Worm (Caenorhabditis elegans) whole organism, L4 larva: ENCODE data around the gene metr-1.

Experiments used
- D1046.2 ChIP-seq: fragments of 200-800 bp; sonication (Bioruptor generic); IDR thresholded peaks from 2 replicates; pipeline ENCODE4 v1.3.6; 2022; ENCODE audit warnings: missing genetic modification characterization, missing compliant biosample characterization
- F26F4.8 ChIP-seq: fragments of 200-800 bp; sonication (Bioruptor generic); conservative IDR thresholded peaks from 2 replicates; pipeline ENCODE4 v1.3.6; 2022; ENCODE audit warnings: missing genetic modification characterization, missing compliant biosample characterization
- F37D6.2 ChIP-seq: sonication (generic microtip); optimal IDR thresholded peaks from 2 replicates; lab custom pipeline; 2016; ENCODE audit warnings: mild to moderate bottlenecking, missing genetic modification characterization, missing compliant biosample characterization
- F44E2.7 ChIP-seq: fragments of 200-800 bp; sonication (Bioruptor generic); IDR thresholded peaks from 2 replicates; pipeline ENCODE4 v2.1.2; 2022; ENCODE audit warnings: missing genetic modification characterization, missing compliant biosample characterization
- F49E8.2 ChIP-seq: sonication (generic microtip); optimal IDR thresholded peaks from 2 replicates; lab custom pipeline; 2016; ENCODE audit warnings: missing compliant biosample characterization, mild to moderate bottlenecking, missing genetic modification characterization, borderline replicate concordance
- Y105C5A.15 ChIP-seq: fragments of 200-800 bp; sonication (Bioruptor generic); IDR thresholded peaks from 2 replicates; pipeline ENCODE4 v1.3.6; 2022; ENCODE audit warnings: missing genetic modification characterization, missing compliant biosample characterization
- Y48G9A.11 ChIP-seq: fragments of 200-800 bp; sonication (Bioruptor generic); IDR thresholded peaks from 2 replicates; pipeline ENCODE4 v1.3.6; 2022; ENCODE audit warnings: missing genetic modification reagents, missing genetic modification characterization, missing compliant biosample characterization
- ZK337.2 ChIP-seq: fragments of 200-800 bp; sonication (Bioruptor generic); IDR thresholded peaks from 2 replicates; pipeline ENCODE4 v1.3.6; 2022; ENCODE audit warnings: missing genetic modification reagents, missing genetic modification characterization, missing compliant biosample characterization
- ama-1 ChIP-seq: fragments of 150-350 bp; optimal IDR thresholded peaks from 2 replicates; lab custom pipeline; 2014; ENCODE audit warnings: inconsistent platforms, mixed read lengths
- arid-1 ChIP-seq: fragments of 200-800 bp; sonication (Bioruptor generic); conservative IDR thresholded peaks from 2 replicates; pipeline ENCODE4 v1.3.6; 2022; ENCODE audit warnings: missing genetic modification reagents, missing genetic modification characterization, missing compliant biosample characterization
- ceh-62 ChIP-seq: sonication (generic microtip); optimal IDR thresholded peaks from 2 replicates; lab custom pipeline; 2017; ENCODE audit warnings: missing biosample characterization, missing genetic modification characterization
- daf-16 ChIP-seq, 3 experiments: sonication (generic microtip); optimal IDR thresholded peaks; 2 replicates each; lab custom pipeline; 2016 to 2017; ENCODE audit warnings: missing genetic modification characterization in 3 of 3, missing genetic modification reagents in 3 of 3, mild to moderate bottlenecking in 2 of 3, missing compliant biosample characterization in 2 of 3, missing biosample characterization in 1 of 3, moderate library complexity in 1 of 3
- dmd-9 ChIP-seq: fragments of 200-800 bp; sonication (Bioruptor generic); IDR thresholded peaks from 2 replicates; pipeline ENCODE4 v1.3.6; 2022; ENCODE audit warnings: missing genetic modification reagents, missing genetic modification characterization, missing compliant biosample characterization
- egl-27 ChIP-seq: sonication (generic microtip); optimal IDR thresholded peaks from 3 replicates; lab custom pipeline; 2017; ENCODE audit warnings: missing biosample characterization, missing genetic modification reagents, missing genetic modification characterization
- egl-43 ChIP-seq: fragments of 200-800 bp; sonication (Bioruptor generic); IDR thresholded peaks from 2 replicates; pipeline ENCODE4 v1.3.6; 2022; ENCODE audit warnings: missing genetic modification reagents, missing genetic modification characterization, missing compliant biosample characterization
- fos-1 ChIP-seq: fragments of 150-350 bp; optimal IDR thresholded peaks from 2 replicates; lab custom pipeline; 2014; ENCODE audit warnings: missing biosample characterization, missing genetic modification characterization
- hif-1 ChIP-seq, 2 experiments: sonication (generic microtip); optimal IDR thresholded peaks; 2 replicates each; lab custom pipeline; 2016 to 2017; ENCODE audit warnings: missing compliant biosample characterization in 2 of 2, missing genetic modification characterization in 2 of 2, missing genetic modification reagents in 2 of 2, missing genotype in 2 of 2, mild to moderate bottlenecking in 1 of 2
- hmg-1.1 ChIP-seq: fragments of 200-800 bp; sonication (Bioruptor generic); IDR thresholded peaks from 2 replicates; pipeline ENCODE4 v1.3.6; 2022; ENCODE audit warnings: missing genetic modification reagents, missing genetic modification characterization, missing compliant biosample characterization
- lim-7 ChIP-seq: fragments of 200-800 bp; sonication (Bioruptor generic); IDR thresholded peaks from 2 replicates; pipeline ENCODE4 v1.3.6; 2022; ENCODE audit warnings: missing genetic modification characterization, missing compliant biosample characterization
- lin-13 ChIP-seq: fragments of 150-350 bp; optimal IDR thresholded peaks from 2 replicates; lab custom pipeline; 2014; ENCODE audit warnings: missing biosample characterization, missing genetic modification reagents, missing genetic modification characterization
- lin-15B ChIP-seq: fragments of 150-350 bp; sonication (generic microtip); optimal IDR thresholded peaks from 3 replicates; lab custom pipeline; 2014; ENCODE audit warnings: missing biosample characterization, missing genetic modification characterization
- lin-38 ChIP-seq: fragments of 200-800 bp; sonication (Bioruptor generic); IDR thresholded peaks from 2 replicates; pipeline ENCODE4 v1.3.6; 2022; ENCODE audit warnings: missing genetic modification reagents, missing genetic modification characterization, missing compliant biosample characterization
- lin-39 ChIP-seq: fragments of 150-350 bp; optimal IDR thresholded peaks from 2 replicates; lab custom pipeline; 2014; ENCODE audit warnings: missing biosample characterization, missing genetic modification reagents, missing genetic modification characterization
- lir-3 ChIP-seq: sonication (generic microtip); optimal IDR thresholded peaks from 2 replicates; lab custom pipeline; 2016; ENCODE audit warnings: mild to moderate bottlenecking, missing genetic modification characterization, missing compliant biosample characterization
- mep-1 ChIP-seq: fragments of 150-350 bp; sonication (generic microtip); optimal IDR thresholded peaks from 3 replicates; lab custom pipeline; 2014; ENCODE audit warnings: missing biosample characterization, missing genetic modification characterization
- mxl-2 ChIP-seq: fragments of 200-800 bp; sonication (Bioruptor generic); conservative IDR thresholded peaks from 2 replicates; pipeline ENCODE4 v1.3.6; 2022; ENCODE audit warnings: missing genetic modification reagents, missing genetic modification characterization, missing compliant biosample characterization
- nhr-111 ChIP-seq: fragments of 200-800 bp; sonication (Bioruptor generic); optimal IDR thresholded peaks from 2 replicates; lab custom pipeline; 2018; ENCODE audit warnings: mild to moderate bottlenecking, missing genetic modification characterization, missing compliant biosample characterization
- nhr-237 ChIP-seq: sonication (generic microtip); optimal IDR thresholded peaks from 2 replicates; lab custom pipeline; 2017; ENCODE audit warnings: missing biosample characterization, missing genetic modification characterization
- nhr-42 ChIP-seq: fragments of 200-800 bp; sonication (Bioruptor generic); IDR thresholded peaks from 2 replicates; pipeline ENCODE4 v1.3.6; 2022; ENCODE audit warnings: missing genetic modification characterization, missing compliant biosample characterization
- nhr-76 ChIP-seq: fragments of 150-350 bp; optimal IDR thresholded peaks from 2 replicates; lab custom pipeline; 2014; ENCODE audit warnings: missing biosample characterization, missing genetic modification characterization
- rbr-2 ChIP-seq: sonication (generic microtip); optimal IDR thresholded peaks from 2 replicates; lab custom pipeline; 2016; ENCODE audit warnings: missing genotype, missing genetic modification characterization, missing compliant biosample characterization
- saeg-2 ChIP-seq: fragments of 200-800 bp; sonication (Bioruptor generic); IDR thresholded peaks from 2 replicates; pipeline ENCODE4 v1.3.6; 2022; ENCODE audit warnings: missing genetic modification reagents, missing genetic modification characterization, missing compliant biosample characterization
- set-16 ChIP-seq: fragments of 200-800 bp; sonication (Bioruptor generic); IDR thresholded peaks from 2 replicates; pipeline ENCODE4 v1.3.6; 2022; ENCODE audit warnings: missing genetic modification reagents, missing genetic modification characterization, missing compliant biosample characterization
- skn-1 ChIP-seq: fragments of 150-350 bp; optimal IDR thresholded peaks from 2 replicates; lab custom pipeline; 2014; ENCODE audit warnings: missing biosample characterization, missing genetic modification characterization
- unc-130 ChIP-seq: sonication (generic microtip); optimal IDR thresholded peaks from 2 replicates; lab custom pipeline; 2016; ENCODE audit warnings: missing genetic modification reagents, missing genetic modification characterization, missing compliant biosample characterization
- unc-62 ChIP-seq, 3 experiments: fragments of 150-350 bp in 1 of 3; sonication (generic microtip); optimal IDR thresholded peaks in 2 of 3; peaks in 1 of 3; 1 replicate in 1 of 3; 2 replicates in 2 of 3; lab custom pipeline; 2014 to 2017; ENCODE audit warnings: missing biosample characterization in 3 of 3, missing genetic modification characterization in 3 of 3, missing genetic modification reagents in 3 of 3, missing genotype in 1 of 3
- ztf-11 ChIP-seq: fragments of 150-350 bp; optimal IDR thresholded peaks from 2 replicates; lab custom pipeline; 2014; ENCODE audit warnings: missing biosample characterization, missing genetic modification characterization

The metr-1 gene

DNA sequence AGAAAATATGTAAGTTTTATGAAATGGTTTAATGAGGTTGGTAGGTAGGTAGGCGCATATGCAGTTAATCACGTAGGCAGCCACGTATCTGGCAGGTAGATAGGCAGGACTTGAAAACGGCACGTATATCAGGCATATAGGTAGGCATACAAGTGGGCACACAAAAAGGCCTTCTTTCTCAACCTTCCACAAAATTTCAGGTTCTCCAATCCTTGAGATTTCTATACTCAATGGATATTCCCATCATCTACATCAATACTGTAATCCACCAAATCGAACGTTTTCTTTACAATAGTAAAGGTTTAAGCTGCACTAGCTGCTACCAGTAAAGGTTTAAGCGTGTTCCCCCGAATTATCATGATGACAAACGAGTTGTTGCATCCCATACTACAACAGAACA is 5.9 kb downstream of the metr-1 start:
- no peak for TF ChIP-seq nhr-111 (GFP tag; lab: Kevin White, UChicago)
- no peak for TF ChIP-seq set-16 (GFP tag; lab: Robert Waterston, UW)
- TF ChIP-seq nhr-237 (tag; lab: Kevin White, UChicago) = no peak
- no peak for TF ChIP-seq mep-1 (tag; lab: Kevin White, UChicago)
- no peak for TF ChIP-seq ZK337.2 (GFP tag; lab: Robert Waterston, UW)
- TF ChIP-seq F37D6.2 (tag; lab: Kevin White, UChicago) = no peak
- TF ChIP-seq Y48G9A.11 = no peak
- TF ChIP-seq skn-1 (tag; lab: Kevin White, UChicago) = no peak
- no peak for TF ChIP-seq dmd-9 (GFP tag; lab: Robert Waterston, UW)
- TF ChIP-seq egl-27 (tag; lab: Kevin White, UChicago) = no peak
- TF ChIP-seq fos-1 (tag; lab: Kevin White, UChicago) = no peak
- no peak for TF ChIP-seq rbr-2
- no peak for TF ChIP-seq unc-130 (GFP tag; lab: Kevin White, UChicago)
- TF ChIP-seq F44E2.7 (GFP tag; lab: Robert Waterston, UW) = no peak
- no peak for TF ChIP-seq nhr-76
- TF ChIP-seq nhr-42 = no peak
- no peak for TF ChIP-seq saeg-2
- no peak for TF ChIP-seq lir-3 (tag; lab: Kevin White, UChicago)
- TF ChIP-seq lin-15B (tag; lab: Kevin White, UChicago) = no peak

DNA sequence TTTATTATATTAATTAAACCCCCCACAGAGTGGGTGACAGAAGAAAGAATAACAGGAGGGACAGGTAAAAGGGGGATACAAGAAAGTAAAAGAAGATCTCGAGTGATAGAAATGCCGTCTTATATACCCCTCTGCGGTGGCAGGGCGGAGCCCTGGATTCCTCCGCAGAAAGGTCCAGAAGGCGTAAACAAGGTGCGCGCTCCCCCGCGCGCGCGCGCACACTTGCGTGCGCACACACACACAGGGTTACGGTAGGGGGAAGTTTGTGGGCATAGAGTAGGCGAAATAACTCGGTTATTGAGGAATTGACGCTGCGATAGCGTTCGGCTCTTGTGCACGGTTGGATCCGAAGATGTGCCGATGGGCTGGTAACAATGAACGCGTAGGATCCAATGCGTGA is 6.4 kb downstream of the metr-1 start:
- TF ChIP-seq set-16 (GFP tag; lab: Robert Waterston, UW) (peak; percentile 96), egl-43 (GFP tag; lab: Robert Waterston, UW) (peak; percentile 62; the same call in 1 of the 2 replicates), Y48G9A.11 (0 out of 2 replicates have a peak, but pooled peaks have one; percentile 6)

DNA sequence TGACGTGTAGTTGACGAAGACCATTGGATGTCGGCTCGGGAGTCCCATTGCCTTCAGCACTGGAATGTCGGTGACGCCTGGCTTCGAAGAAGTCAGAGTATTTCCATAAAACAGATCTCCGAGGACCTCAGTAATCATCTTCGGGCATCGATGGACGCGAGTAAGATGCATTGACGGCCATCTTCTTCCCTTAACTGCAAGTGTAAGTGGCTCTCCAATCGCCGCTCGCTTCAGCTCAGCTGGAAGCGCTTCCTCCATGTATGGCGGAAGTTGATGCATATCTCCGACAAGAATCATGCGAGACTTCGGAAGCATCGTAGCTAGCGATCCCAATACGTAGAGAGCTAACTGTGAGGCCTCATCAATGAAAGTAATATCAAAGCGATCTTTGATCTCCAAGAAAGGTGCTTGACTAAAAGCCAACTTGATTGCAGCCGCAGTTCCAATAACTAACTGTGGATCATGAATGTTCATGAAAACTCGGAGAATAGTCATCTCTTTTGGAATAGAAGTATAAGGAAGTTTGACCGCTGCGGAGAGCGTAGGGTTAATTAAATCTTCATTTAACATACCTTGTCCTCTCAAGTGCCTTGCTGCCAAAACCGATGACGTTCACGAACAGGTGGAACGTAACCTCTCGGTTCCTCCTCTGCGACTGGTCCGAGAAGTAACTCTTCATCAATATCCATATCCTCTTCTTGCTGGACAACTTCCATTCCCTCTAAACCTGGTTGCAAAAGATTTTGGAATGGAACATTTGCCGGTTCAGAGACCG is 7.8 kb downstream of the metr-1 start:
- TF ChIP-seq unc-62 (GFP tag; optimal IDR thresholded peaks at IDR 0.05 in 1 of 2; lab: Kevin White, UChicago) (peak in 1 of 2 experiments; percentile 20), unc-62 (tag; optimal IDR thresholded peaks at IDR 0.05; lab: Kevin White, UChicago) (no peak), set-16 (GFP tag; lab: Robert Waterston, UW) (peak; percentile 19; the same call in 1 of the 2 replicates), ama-1 (no peak), lin-38 (GFP tag; lab: Robert Waterston, UW) (peak; percentile 60), lin-13 (GFP tag; lab: Kevin White, UChicago) (peak; percentile 13), lin-39 (tag; lab: Kevin White, UChicago) (no peak), ztf-11 (tag; lab: Kevin White, UChicago) (no peak), ceh-62 (tag; lab: Kevin White, UChicago) (no peak), F49E8.2 (peak; percentile 25), D1046.2 (GFP tag; lab: Robert Waterston, UW) (no peak), arid-1 (GFP tag; lab: Robert Waterston, UW) (0 out of 2 replicates have a peak, but pooled peaks have one; percentile 8)
- TF ChIP-seq, all 104 proteins: peak for 6

DNA sequence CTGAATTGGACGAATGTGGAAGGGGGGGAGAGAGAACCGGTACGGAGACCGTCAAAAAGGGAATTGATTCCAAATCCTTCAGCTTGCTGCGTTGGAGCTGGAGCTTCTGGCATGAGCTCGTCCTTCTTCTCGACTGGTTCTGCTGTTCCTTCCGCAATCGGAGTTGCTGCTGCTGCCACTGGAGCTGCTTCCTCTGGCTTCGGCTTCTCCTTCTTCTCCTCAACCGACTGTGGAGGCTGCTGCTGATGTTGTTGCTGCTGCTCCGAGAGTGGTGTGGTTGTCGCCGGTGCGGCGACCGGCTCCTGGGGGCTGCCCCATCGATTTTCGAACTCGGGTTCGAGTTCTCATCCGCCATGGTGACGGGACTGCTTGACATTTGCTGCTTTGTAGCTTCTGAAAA is 8.4 kb downstream of the metr-1 start, which contains the start of gene R03D7.2:
R03D7.2 (minus strand) TSS at position 399 of the 400 bp plus-strand sequence.
- TF ChIP-seq hmg-1.1 (GFP tag; lab: Robert Waterston, UW) (no peak), F26F4.8 (GFP tag; lab: Robert Waterston, UW) (no peak), skn-1 (tag; lab: Kevin White, UChicago) (no peak), mxl-2 (GFP tag; lab: Robert Waterston, UW) (no peak), hif-1 (tag; optimal IDR thresholded peaks at IDR 0.05; lab: Kevin White, UChicago) (no peak), set-16 (GFP tag; lab: Robert Waterston, UW) (peak; percentile 95), daf-16 (GFP tag; optimal IDR thresholded peaks at IDR 0.05; lab: Kevin White, UChicago) (no peak), daf-16 (tag; optimal IDR thresholded peaks at IDR 0.05; lab: Kevin White, UChicago) (no peak), Y105C5A.15 (GFP tag; lab: Robert Waterston, UW) (no peak), arid-1 (GFP tag; lab: Robert Waterston, UW) (no peak), egl-43 (GFP tag; lab: Robert Waterston, UW) (0 out of 2 replicates have a peak, but pooled peaks have one; percentile 33), nhr-111 (GFP tag; lab: Kevin White, UChicago) (no peak), unc-130 (GFP tag; lab: Kevin White, UChicago) (no peak), lim-7 (GFP tag; lab: Robert Waterston, UW) (0 out of 2 replicates have a peak, but pooled peaks have one; percentile 12)
- TF ChIP-seq, all 104 proteins: peak for 3
